Worm (Caenorhabditis elegans) whole organism, late embryonic: Measurements from ENCODE around the gene tbx-34.

ENCODE experiments used
- ama-1 ChIP-seq: fragments of 150-350 bp; optimal IDR thresholded peaks from 2 replicates; lab custom pipeline; 2014
- ceh-2 ChIP-seq: sonication (generic microtip); optimal IDR thresholded peaks from 2 replicates; lab custom pipeline; 2016; ENCODE audit warnings: missing genotype, missing genetic modification characterization, missing compliant biosample characterization
- ceh-24 ChIP-seq: sonication (generic microtip); optimal IDR thresholded peaks from 2 replicates; lab custom pipeline; 2016; ENCODE audit warnings: mild to moderate bottlenecking, missing genetic modification characterization, missing compliant biosample characterization
- ceh-45 ChIP-seq: fragments of 200-800 bp; sonication (Bioruptor generic); IDR thresholded peaks from 2 replicates; pipeline ENCODE4 v1.3.6; 2022; ENCODE audit warnings: missing genetic modification reagents, missing genetic modification characterization, missing compliant biosample characterization
- ceh-9 ChIP-seq: sonication (generic microtip); optimal IDR thresholded peaks from 2 replicates; lab custom pipeline; 2016; ENCODE audit warnings: mild to moderate bottlenecking, missing genetic modification characterization, inconsistent platforms, missing compliant biosample characterization
- hlh-30 ChIP-seq: sonication (generic microtip); optimal IDR thresholded peaks from 2 replicates; lab custom pipeline; 2017; ENCODE audit warnings: antibody characterized with exemption, missing genetic modification characterization, missing compliant biosample characterization; ENCODE audit not compliant: insufficient read depth
- lin-11 ChIP-seq: fragments of 200-800 bp; sonication (Bioruptor generic); optimal IDR thresholded peaks from 2 replicates; lab custom pipeline; 2018; ENCODE audit warnings: mild to moderate bottlenecking, missing genetic modification characterization, missing compliant biosample characterization
- mec-3 ChIP-seq: sonication (generic microtip); optimal IDR thresholded peaks from 2 replicates; lab custom pipeline; 2016; ENCODE audit warnings: borderline replicate concordance, missing genetic modification characterization, missing compliant biosample characterization
- nhr-11 ChIP-seq: fragments of 150-350 bp; optimal IDR thresholded peaks from 2 replicates; lab custom pipeline; 2014; ENCODE audit warnings: missing biosample characterization, missing genetic modification characterization
- nhr-232 ChIP-seq: sonication (generic microtip); optimal IDR thresholded peaks from 2 replicates; lab custom pipeline; 2016; ENCODE audit warnings: missing genetic modification characterization, missing compliant biosample characterization
- npax-4 ChIP-seq: sonication (generic microtip); optimal IDR thresholded peaks from 2 replicates; lab custom pipeline; 2016; ENCODE audit warnings: missing genetic modification characterization, missing compliant biosample characterization
- pax-1 ChIP-seq: fragments of 150-350 bp; optimal IDR thresholded peaks from 2 replicates; lab custom pipeline; 2014; ENCODE audit warnings: missing biosample characterization, missing genetic modification characterization
- pros-1 ChIP-seq: fragments of 150-350 bp; optimal IDR thresholded peaks from 2 replicates; lab custom pipeline; 2014; ENCODE audit warnings: missing biosample characterization, missing genetic modification reagents, missing genetic modification characterization

- TF ChIP-seq lin-11 (no peak), hlh-30 (tag; lab: Kevin White, UChicago) (no peak), nhr-232 (tag; lab: Kevin White, UChicago) (no peak), mec-3 (no peak), ama-1 (lab: Kevin White, UChicago) (no peak), npax-4 (tag; lab: Kevin White, UChicago) (no peak), pros-1 (tag; lab: Kevin White, UChicago) (no peak), ceh-2 (no peak), ceh-24 (tag; lab: Kevin White, UChicago) (no peak), ceh-9 (tag; lab: Kevin White, UChicago) (no peak), pax-1 (tag; lab: Kevin White, UChicago) (no peak), ceh-45 (GFP tag; lab: Robert Waterston, UW) (no peak), nhr-11 (tag; lab: Kevin White, UChicago) (no peak)
Measured at ce11 chrIII:11218150-11218841, at the start of gene tbx-34, which contains the start of gene wht-8.
